Worm (Caenorhabditis elegans) whole organism, L2 larva: ENCODE results near the gene C55B6.4.

Experiments used
- C34F6.9 ChIP-seq: fragments of 150-350 bp; optimal IDR thresholded peaks from 2 replicates; lab custom pipeline; 2014; ENCODE audit warnings: missing biosample characterization, missing genetic modification characterization
- F13H6.1 ChIP-seq: sonication (generic microtip); optimal IDR thresholded peaks from 2 replicates; lab custom pipeline; 2016; ENCODE audit warnings: missing genetic modification characterization, missing compliant biosample characterization
- R02D3.7 ChIP-seq: fragments of 150-350 bp; optimal IDR thresholded peaks from 2 replicates; lab custom pipeline; 2014; ENCODE audit warnings: missing biosample characterization, missing genetic modification characterization
- alr-1 ChIP-seq: fragments of 150-350 bp; optimal IDR thresholded peaks from 2 replicates; lab custom pipeline; 2014; ENCODE audit warnings: missing biosample characterization, missing genetic modification characterization
- aly-2 ChIP-seq: fragments of 150-350 bp; optimal IDR thresholded peaks from 2 replicates; lab custom pipeline; 2014; ENCODE audit warnings: missing biosample characterization, missing genetic modification characterization
- ama-1 ChIP-seq: fragments of 150-350 bp; optimal IDR thresholded peaks from 2 replicates; lab custom pipeline; 2018; ENCODE audit warnings: inconsistent platforms
- blmp-1 ChIP-seq: sonication (generic microtip); optimal IDR thresholded peaks from 2 replicates; lab custom pipeline; 2017; ENCODE audit warnings: missing genetic modification characterization, mild to moderate bottlenecking, missing compliant biosample characterization, antibody characterized with exemption, moderate library complexity; ENCODE audit not compliant: insufficient read depth
- crh-2 ChIP-seq: sonication (generic microtip); optimal IDR thresholded peaks from 2 replicates; lab custom pipeline; 2017; ENCODE audit warnings: missing biosample characterization, missing genetic modification characterization
- egl-27 ChIP-seq: sonication (generic microtip); optimal IDR thresholded peaks from 3 replicates; lab custom pipeline; 2017; ENCODE audit warnings: missing biosample characterization, missing genetic modification reagents, missing genetic modification characterization
- elt-1 ChIP-seq: fragments of 150-350 bp; optimal IDR thresholded peaks from 2 replicates; lab custom pipeline; 2014; ENCODE audit warnings: missing biosample characterization, missing genetic modification characterization
- elt-3 ChIP-seq: sonication (generic microtip); optimal IDR thresholded peaks from 2 replicates; lab custom pipeline; 2017; ENCODE audit warnings: missing biosample characterization, missing genetic modification characterization
- fos-1 ChIP-seq: fragments of 150-350 bp; optimal IDR thresholded peaks from 2 replicates; lab custom pipeline; 2014; ENCODE audit warnings: missing biosample characterization, missing genetic modification characterization
- gmeb-1 ChIP-seq: fragments of 150-350 bp; optimal IDR thresholded peaks from 2 replicates; lab custom pipeline; 2014; ENCODE audit warnings: missing biosample characterization, missing genetic modification characterization
- lin-11 ChIP-seq: fragments of 150-350 bp; sonication (generic microtip); optimal IDR thresholded peaks from 2 replicates; lab custom pipeline; 2014; ENCODE audit warnings: missing biosample characterization, missing genetic modification characterization, inconsistent platforms, mixed read lengths
- lin-39 ChIP-seq: fragments of 150-350 bp; optimal IDR thresholded peaks from 2 replicates; lab custom pipeline; 2014; ENCODE audit warnings: missing biosample characterization, missing genetic modification reagents, missing genetic modification characterization
- lsy-2 ChIP-seq, 2 experiments: fragments of 150-350 bp in 1 of 2; sonication (generic microtip) in 1 of 2; optimal IDR thresholded peaks; 2 replicates each; lab custom pipeline; 2014 to 2017; ENCODE audit warnings: missing biosample characterization in 2 of 2, missing genetic modification characterization in 2 of 2
- mab-5 ChIP-seq: fragments of 150-350 bp; optimal IDR thresholded peaks from 2 replicates; lab custom pipeline; 2014; ENCODE audit warnings: missing biosample characterization, missing genetic modification characterization
- mbf-1 ChIP-seq: sonication (generic microtip); optimal IDR thresholded peaks from 2 replicates; lab custom pipeline; 2017; ENCODE audit warnings: missing biosample characterization, missing genetic modification characterization
- nhr-10 ChIP-seq: sonication (generic microtip); optimal IDR thresholded peaks from 2 replicates; lab custom pipeline; 2017; ENCODE audit warnings: missing biosample characterization, missing genetic modification characterization
- nhr-129 ChIP-seq: fragments of 150-350 bp; optimal IDR thresholded peaks from 2 replicates; lab custom pipeline; 2014; ENCODE audit warnings: missing biosample characterization, missing genetic modification characterization
- nhr-237 ChIP-seq: fragments of 150-350 bp; optimal IDR thresholded peaks from 2 replicates; lab custom pipeline; 2014; ENCODE audit warnings: missing biosample characterization, missing genetic modification characterization
- nhr-25 ChIP-seq: fragments of 150-350 bp; sonication (generic microtip); optimal IDR thresholded peaks from 3 replicates; lab custom pipeline; 2014; ENCODE audit warnings: missing biosample characterization, missing genetic modification characterization
- nhr-6 ChIP-seq: fragments of 150-350 bp; optimal IDR thresholded peaks from 2 replicates; lab custom pipeline; 2014; ENCODE audit warnings: missing biosample characterization, missing genetic modification characterization
- nhr-77 ChIP-seq: fragments of 150-350 bp; optimal IDR thresholded peaks from 2 replicates; lab custom pipeline; 2014; ENCODE audit warnings: missing biosample characterization, missing genetic modification characterization
- skn-1 ChIP-seq: sonication (generic microtip); optimal IDR thresholded peaks from 2 replicates; lab custom pipeline; 2017; ENCODE audit warnings: missing biosample characterization, missing genetic modification characterization
- sma-3 ChIP-seq: sonication (generic microtip); optimal IDR thresholded peaks from 2 replicates; lab custom pipeline; 2016; ENCODE audit warnings: missing genetic modification reagents, missing genetic modification characterization, missing compliant biosample characterization
- sma-9 ChIP-seq, 2 experiments: fragments of 150-350 bp in 1 of 2; sonication (generic microtip) in 1 of 2; optimal IDR thresholded peaks; 2 replicates each; lab custom pipeline; 2014 to 2016; ENCODE audit warnings: missing genetic modification characterization in 2 of 2, mild to moderate bottlenecking in 1 of 2, missing biosample characterization in 1 of 2, missing compliant biosample characterization in 1 of 2, missing genetic modification reagents in 1 of 2, moderate library complexity in 1 of 2
- snpc-4 ChIP-seq: fragments of 150-350 bp; optimal IDR thresholded peaks from 2 replicates; lab custom pipeline; 2014; ENCODE audit warnings: missing biosample characterization, missing genetic modification characterization
- unc-62 ChIP-seq: fragments of 150-350 bp; optimal IDR thresholded peaks from 2 replicates; lab custom pipeline; 2014; ENCODE audit warnings: missing biosample characterization, missing genetic modification reagents, missing genetic modification characterization
- zag-1 ChIP-seq: fragments of 150-350 bp; optimal IDR thresholded peaks from 2 replicates; lab custom pipeline; 2014; ENCODE audit warnings: missing biosample characterization, missing genetic modification characterization
- ztf-4 ChIP-seq: fragments of 150-350 bp; optimal IDR thresholded peaks from 2 replicates; lab custom pipeline; 2014; ENCODE audit warnings: missing biosample characterization, missing genetic modification characterization

The C55B6.4 gene

DNA sequence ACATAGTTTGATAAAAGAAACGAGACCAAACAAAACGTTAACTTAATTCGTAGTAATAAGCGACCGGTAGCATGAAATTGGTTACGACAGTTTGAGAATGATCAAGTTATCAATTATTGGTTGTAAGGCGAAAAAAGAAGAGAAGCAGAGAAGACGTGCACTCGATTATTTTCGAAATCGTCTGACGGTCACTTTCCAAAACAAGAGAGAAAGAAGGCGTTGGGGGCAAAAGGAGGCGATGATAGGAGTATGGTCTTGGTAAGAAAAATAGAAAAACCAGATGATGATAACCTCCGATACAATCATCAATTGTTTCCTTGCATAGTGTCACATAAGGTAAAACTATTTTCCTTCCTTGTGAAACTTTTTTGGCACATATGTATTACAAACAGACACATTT, 30.0 kb downstream of the C55B6.4 start:
- TF ChIP-seq sma-3 (no peak), lin-39 (tag; lab: Kevin White, UChicago) (no peak), F13H6.1 (no peak), nhr-25 (tag; lab: Kevin White, UChicago) (peak; percentile 19), mab-5 (no peak), snpc-4 (tag; lab: Kevin White, UChicago) (no peak), alr-1 (no peak), blmp-1 (tag; lab: Kevin White, UChicago) (peak; percentile 24)

DNA sequence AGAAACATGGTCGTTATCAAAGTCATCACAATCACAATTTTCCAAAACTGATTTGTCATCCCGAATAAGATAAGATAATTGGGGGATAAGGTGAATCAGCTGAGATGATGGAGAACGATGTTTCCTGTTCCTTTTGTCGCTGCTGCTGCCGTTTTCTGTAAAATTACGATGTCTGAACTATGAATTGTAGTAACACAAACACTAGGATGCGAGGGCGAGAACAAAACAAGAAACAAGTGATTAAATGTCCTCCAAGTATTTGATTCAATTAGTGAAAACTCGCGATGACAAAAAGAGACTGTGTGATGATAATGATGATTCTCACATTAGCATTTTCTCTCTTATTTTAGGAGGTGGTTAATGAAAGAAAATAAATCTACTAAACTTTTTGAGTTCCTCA, 31.6 kb downstream of the C55B6.4 start, which contains the start of gene C54D1.7:
TSS of gene C54D1.7 (minus strand) at position 157 of the 400 bp plus-strand sequence.
- TF ChIP-seq fos-1 (no peak), sma-3 (no peak), F13H6.1 (no peak), ama-1 (lab: Kevin White, UChicago) (no peak), crh-2 (tag; lab: Kevin White, UChicago) (no peak), unc-62 (GFP tag; lab: Kevin White, UChicago) (no peak), nhr-25 (tag; lab: Kevin White, UChicago) (no peak)

DNA sequence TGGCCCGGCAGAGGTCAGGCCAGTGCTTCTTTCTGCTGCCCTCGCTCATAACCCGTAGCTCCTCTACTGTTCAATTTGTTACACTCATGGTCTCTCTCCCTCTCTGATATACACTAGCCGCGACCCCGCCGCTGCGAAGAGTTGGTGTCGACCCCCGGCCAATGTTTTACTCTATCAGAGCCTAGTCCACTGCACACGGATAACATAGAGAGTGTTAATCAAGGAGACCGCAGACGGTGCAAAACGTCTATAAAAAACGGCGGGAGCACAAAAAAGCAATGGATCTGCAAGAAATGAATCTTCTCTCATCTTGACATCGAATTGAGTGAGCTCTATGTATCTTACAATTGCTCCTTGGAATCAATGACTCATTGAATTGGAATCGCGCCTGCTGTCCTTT, 34.0 kb downstream of the C55B6.4 start:
- TF ChIP-seq zag-1 (tag; lab: Kevin White, UChicago): no peak
- TF ChIP-seq F13H6.1: peak; percentile 49
- TF ChIP-seq nhr-129 (tag; lab: Kevin White, UChicago): peak; percentile 9

DNA sequence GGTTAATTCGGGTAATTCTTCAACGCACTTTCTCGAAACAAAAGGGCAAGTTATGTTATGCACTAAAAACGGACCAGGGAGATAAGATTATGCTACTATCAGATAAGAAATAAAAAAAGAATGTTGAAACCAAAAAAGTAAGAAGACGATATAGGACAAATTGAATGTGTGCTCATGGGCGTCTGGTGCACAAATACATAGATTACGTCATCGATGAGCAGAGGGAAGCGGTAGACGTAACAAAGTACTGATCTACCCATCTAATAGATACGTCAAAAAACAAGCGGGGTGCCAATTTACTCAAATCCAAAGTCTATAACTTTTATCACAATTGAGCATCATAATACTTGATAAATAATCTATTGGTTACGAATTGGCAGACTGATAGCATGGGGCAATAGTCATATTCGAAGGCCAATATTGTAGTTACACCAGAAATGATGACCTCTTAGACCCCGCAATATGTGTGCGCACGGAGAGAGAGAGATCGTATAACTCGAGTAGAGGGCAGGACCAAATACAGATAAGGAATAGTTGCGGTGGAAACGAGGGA, 35.5 kb downstream of the C55B6.4 start:
- TF ChIP-seq elt-3 (tag; lab: Kevin White, UChicago) (no peak), nhr-129 (tag; lab: Kevin White, UChicago) (no peak), ztf-4 (tag; lab: Kevin White, UChicago) (no peak), nhr-10 (tag; lab: Kevin White, UChicago) (no peak), unc-62 (GFP tag; lab: Kevin White, UChicago) (no peak), egl-27 (no peak), gmeb-1 (tag; lab: Kevin White, UChicago) (no peak)

DNA sequence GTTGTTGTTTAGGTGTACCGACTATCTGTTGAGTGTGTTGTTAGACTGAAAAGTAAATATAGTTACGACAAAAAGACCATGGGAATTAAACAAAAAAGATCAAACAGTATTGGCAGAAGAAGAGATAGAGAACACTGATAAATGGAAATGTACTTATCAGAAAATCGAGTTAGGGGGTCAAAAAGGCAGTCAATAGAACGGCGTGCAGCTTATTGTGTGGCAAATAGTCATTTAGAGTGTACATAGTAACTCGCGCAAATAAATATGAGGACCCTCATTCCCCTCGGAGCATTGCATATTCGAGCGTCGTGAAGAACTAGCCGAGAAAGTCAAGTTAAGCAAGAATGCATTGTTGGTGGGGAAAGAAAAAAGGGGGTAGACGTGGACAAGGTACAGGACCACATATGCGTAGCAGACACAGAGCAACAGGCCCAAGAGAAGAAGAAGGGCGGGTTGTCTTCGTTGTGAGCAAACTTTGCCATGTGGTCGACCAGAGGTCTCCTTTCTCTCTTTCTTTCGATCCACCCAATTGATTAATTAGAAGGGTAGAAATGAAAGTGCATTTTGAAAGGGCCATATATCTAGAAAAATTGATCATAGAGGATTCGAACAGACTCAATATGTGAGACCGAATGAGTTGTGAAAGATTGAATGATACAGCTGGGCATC, 36.2 kb downstream of the C55B6.4 start, which contains the start of gene lam-2:
TSS of gene lam-2 (minus strand) at position 51 of the 669 bp plus-strand sequence.
- TF ChIP-seq nhr-6 (tag; lab: Kevin White, UChicago) (no peak), aly-2 (tag; lab: Kevin White, UChicago) (no peak), nhr-77 (no peak), R02D3.7 (tag; lab: Kevin White, UChicago) (no peak), nhr-25 (tag; lab: Kevin White, UChicago) (no peak), C34F6.9 (tag; lab: Kevin White, UChicago) (no peak)

DNA sequence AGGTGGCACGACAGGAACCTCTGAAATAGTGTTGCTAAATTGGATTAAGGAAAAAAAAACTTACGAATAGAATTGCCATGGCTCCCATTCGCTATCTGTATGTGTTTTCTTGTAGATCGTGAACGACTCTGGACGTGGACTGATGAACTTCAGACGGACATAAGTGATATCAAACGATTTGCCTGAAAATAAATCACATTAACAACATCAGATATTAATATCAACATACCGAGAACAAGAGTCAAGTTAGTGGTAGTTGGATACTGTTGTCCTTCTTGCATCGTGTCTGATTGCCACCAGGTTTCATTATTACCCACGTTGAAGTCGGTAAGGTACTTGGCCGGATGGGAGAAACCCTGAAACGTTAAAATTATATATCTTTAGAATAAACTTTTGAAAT, 37.8 kb downstream of the C55B6.4 start:
- TF ChIP-seq skn-1 (tag; lab: Kevin White, UChicago) (no peak), nhr-10 (tag; lab: Kevin White, UChicago) (no peak), sma-3 (no peak), F13H6.1 (no peak), snpc-4 (tag; lab: Kevin White, UChicago) (no peak)

DNA sequence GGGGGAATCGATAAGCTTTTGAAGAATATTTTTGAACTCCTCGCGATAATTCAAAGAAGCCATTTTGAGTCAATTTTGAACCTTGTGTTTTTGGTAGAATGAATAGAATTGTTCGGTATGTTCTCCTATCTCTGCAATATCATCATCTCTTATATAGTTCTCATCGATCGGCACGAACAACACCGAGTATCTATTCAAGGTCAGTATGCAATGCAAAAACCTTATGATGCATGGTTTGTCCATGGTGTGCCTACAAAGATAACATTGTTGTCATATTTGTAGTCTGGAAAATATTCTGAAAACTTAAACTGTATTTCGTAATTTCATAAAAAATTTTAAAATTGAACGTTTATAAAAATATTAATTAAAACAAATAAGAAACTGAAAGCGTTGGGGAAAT, 44.0 kb downstream of the C55B6.4 start, which contains the start of gene alh-10:
TSS of gene alh-10 (minus strand) at position 127 of the 400 bp plus-strand sequence.
- TF ChIP-seq F13H6.1 (no peak), nhr-6 (tag; lab: Kevin White, UChicago) (no peak), unc-62 (GFP tag; lab: Kevin White, UChicago) (no peak), mbf-1 (tag; lab: Kevin White, UChicago) (no peak), lsy-2 (tag; optimal IDR thresholded peaks at IDR 0.05; lab: Kevin White, UChicago) (no peak), sma-9 (GFP tag; optimal IDR thresholded peaks at IDR 0.05; lab: Kevin White, UChicago) (no peak), sma-9 (tag; optimal IDR thresholded peaks at IDR 0.05; lab: Kevin White, UChicago) (no peak), lin-11 (no peak), elt-1 (tag; lab: Kevin White, UChicago) (no peak), nhr-77 (no peak), snpc-4 (tag; lab: Kevin White, UChicago) (no peak), lin-39 (tag; lab: Kevin White, UChicago) (no peak), nhr-237 (tag; lab: Kevin White, UChicago) (no peak), mab-5 (no peak)
